Fruit fly (Drosophila melanogaster): ENCODE measurements around the gene trc.

trc gene

DNA sequence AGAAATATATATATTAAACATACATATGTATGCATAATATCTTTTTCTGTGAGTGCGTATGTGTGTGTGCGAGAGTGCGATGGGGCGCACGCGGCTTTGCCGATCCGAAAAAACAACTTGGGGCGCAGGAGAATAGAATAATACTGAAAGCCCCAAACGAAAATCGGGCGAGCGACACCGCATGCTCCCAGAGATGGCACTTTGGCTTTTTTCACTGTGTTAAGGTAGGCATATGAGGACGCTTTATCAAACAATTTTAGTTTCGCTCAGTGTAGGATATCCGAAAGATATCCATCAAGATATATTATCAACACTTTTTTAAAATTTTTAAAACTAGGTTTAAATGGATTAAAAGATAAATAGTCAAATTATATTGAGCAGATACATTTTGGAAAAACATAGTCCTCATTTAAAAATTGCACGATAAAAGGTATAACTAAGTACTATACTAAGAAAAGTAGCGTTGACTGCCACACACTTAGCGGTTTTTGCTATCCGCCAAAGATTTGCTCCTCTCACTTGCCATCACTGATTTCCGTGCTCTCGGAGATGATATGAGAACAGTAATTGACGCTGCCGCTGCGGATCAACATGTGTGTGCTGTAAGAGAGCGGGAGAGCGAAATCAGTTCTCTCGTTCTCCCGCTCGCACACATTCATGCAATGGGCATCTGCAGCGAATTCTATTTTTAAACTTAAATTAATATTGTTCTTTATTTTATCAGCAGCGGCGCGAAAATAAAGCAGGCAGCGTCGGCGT, 43.0 kb downstream of the trc start (continued):
- TF ChIP-seq Fer3 (tag; optimal IDR thresholded peaks at IDR 0.05) (peak; percentile 44), nerfin-1 (tag; optimal IDR thresholded peaks at IDR 0.05) (peak; percentile 7), Tbp (GFP tag; optimal IDR thresholded peaks at IDR 0.05) (peak; percentile 78), Camta (GFP tag; optimal IDR thresholded peaks at IDR 0.05) (peak; percentile 69), CG10274 (GFP tag; optimal IDR thresholded peaks at IDR 0.05) (peak; percentile 32), cg (GFP tag; optimal IDR thresholded peaks at IDR 0.05) (peak; percentile 79), btn (GFP tag; optimal IDR thresholded peaks at IDR 0.05) (no peak), tup (GFP tag; optimal IDR thresholded peaks at IDR 0.05) (peak; percentile 47), chif (GFP tag; optimal IDR thresholded peaks at IDR 0.05) (peak; percentile 52 to 68), sens-2 (GFP tag; IDR thresholded peaks at IDR 0.05) (no peak), CG31441 (GFP tag; IDR thresholded peaks at IDR 0.05) (peak; percentile 54; the same call in 1 of the 2 replicates), CG1792 (GFP tag; optimal IDR thresholded peaks at IDR 0.05) (peak; percentile 53), CG18619 (GFP tag; optimal IDR thresholded peaks at IDR 0.05) (peak; percentile 58), CG30403 (GFP tag; optimal IDR thresholded peaks at IDR 0.05) (peak; percentile 88), CG12071 (GFP tag; optimal IDR thresholded peaks at IDR 0.05) (no peak), Antp (GFP tag; optimal IDR thresholded peaks at IDR 0.05) (peak; percentile 51), tgo (GFP tag; IDR thresholded peaks at IDR 0.05) (peak; percentile 26; the same call in 1 of the 3 replicates), CG17328 (GFP tag; IDR thresholded peaks at IDR 0.05) (peak; percentile 4; the same call in 1 of the 2 replicates), ab (GFP tag; optimal IDR thresholded peaks at IDR 0.05) (peak; percentile 15), Ets65A (GFP tag) (peak; percentile 96), CG15073 (GFP tag; optimal IDR thresholded peaks at IDR 0.05) (no peak), pita (GFP tag; optimal IDR thresholded peaks at IDR 0.05) (no peak), Taf1 (GFP tag; IDR thresholded peaks at IDR 0.05) (peak; percentile 47; the same call in 1 of the 2 replicates), CG12155 (GFP tag; optimal IDR thresholded peaks at IDR 0.05) (peak; percentile 64), CG11723 (GFP tag; optimal IDR thresholded peaks at IDR 0.05) (peak; percentile 46), en (GFP tag; optimal IDR thresholded peaks at IDR 0.05) (peak; percentile 19), kah (GFP tag; optimal IDR thresholded peaks at IDR 0.05) (peak; percentile 98), CG10366 (GFP tag; IDR thresholded peaks at IDR 0.05) (peak; percentile 19; the same call in 1 of the 2 replicates), Usf (GFP tag; optimal IDR thresholded peaks at IDR 0.05) (peak; percentile 73), Atf-2 (GFP tag; optimal IDR thresholded peaks at IDR 0.05) (peak; percentile 69), CG8359 (GFP tag; optimal IDR thresholded peaks at IDR 0.05; ENCODE audit: borderline replicate concordance) (no peak), ci (GFP tag; IDR thresholded peaks at IDR 0.05) (peak; percentile 56; the same call in 1 of the 3 replicates), CG15514 (GFP tag; optimal IDR thresholded peaks at IDR 0.05) (peak; percentile 46), E2f1 (GFP tag; IDR thresholded peaks at IDR 0.05) (peak; percentile 38), HLHmδ (GFP tag; optimal IDR thresholded peaks at IDR 0.05) (peak; percentile 14), CG9727 (GFP tag; optimal IDR thresholded peaks at IDR 0.05) (peak; percentile 68), Gug (GFP tag; IDR thresholded peaks at IDR 0.05) (peak; percentile 35; the same call in 1 of the 4 replicates), h (optimal IDR thresholded peaks at IDR 0.05) (no peak), Chrac-16 (GFP tag; optimal IDR thresholded peaks at IDR 0.05) (peak; percentile 72), dmrt11E (tag; optimal IDR thresholded peaks at IDR 0.05) (peak; percentile 71), wek (GFP tag; optimal IDR thresholded peaks at IDR 0.05) (peak; percentile 94), CG11504 (tag; optimal IDR thresholded peaks at IDR 0.05) (peak; percentile 70), tna (GFP tag; IDR thresholded peaks at IDR 0.05; ENCODE audit: partially characterized antibody) (peak; percentile 21; the same call in 1 of the 2 replicates), yki (optimal IDR thresholded peaks at IDR 0.05) (peak; percentile 21), Dip3 (GFP tag; optimal IDR thresholded peaks at IDR 0.05) (peak; percentile 60), CoRest (tag; optimal IDR thresholded peaks at IDR 0.05) (peak; percentile 83), Deaf1 (tag; optimal IDR thresholded peaks at IDR 0.05) (peak; percentile 17), CG11560 (tag; IDR thresholded peaks at IDR 0.05) (no peak), pum (GFP tag; optimal IDR thresholded peaks at IDR 0.05) (peak; percentile 46), NfI (GFP tag; optimal IDR thresholded peaks at IDR 0.05) (peak; percentile 70)
